Fruit fly (Drosophila melanogaster) ovary, adult (tissue): Measurements from ENCODE around the gene elav.
"Not testable (repeated sequence)": the region's sequence is repeated elsewhere in the genome, so short reads cannot be mapped to it uniquely, and the experiment has no call there.

Source experiments
- CG17801 ChIP-seq: fragments of 200-800 bp; optimal IDR thresholded peaks from 2 replicates; lab custom pipeline; 2019; ENCODE audit warnings: missing biosample characterization, mild to moderate bottlenecking, missing genetic modification characterization, moderate library complexity; ENCODE audit not compliant: partially characterized antibody

Gene elav

dm6 chrX:498924-499588 is 24.0 kb downstream of the elav start:
- TF ChIP-seq CG17801 (GFP tag; lab: Kevin White, UChicago) = no peak

- no peak for TF ChIP-seq CG17801 (GFP tag; lab: Kevin White, UChicago)
Measured at dm6 chrX:498434-498833, 24.6 kb downstream of the elav start.

dm6 chrX:497425-497824 is 25.6 kb downstream of the elav start:
- TF ChIP-seq CG17801 (GFP tag; lab: Kevin White, UChicago) = no peak

dm6 chrX:496326-496725 is 26.7 kb downstream of the elav start, which contains the start of gene svr:
svr (plus strand) TSS chrX:496446.
- peak; percentile 48 for TF ChIP-seq CG17801 (GFP tag; lab: Kevin White, UChicago)

dm6 chrX:494607-495006 is 28.4 kb downstream of the elav start, which contains the start of gene CG17778:
CG17778 (plus strand) TSS chrX:494614.
- TF ChIP-seq CG17801 (GFP tag; lab: Kevin White, UChicago) = no peak

- no peak for TF ChIP-seq CG17801 (GFP tag; lab: Kevin White, UChicago)
Measured at dm6 chrX:494191-494554, 28.9 kb downstream of the elav start.

dm6 chrX:493445-494190 is 29.4 kb downstream of the elav start, which contains the start of gene CG17896:
CG17896 (minus strand) TSS chrX:493495.
- TF ChIP-seq CG17801 (GFP tag; lab: Kevin White, UChicago) = peak; percentile 97

- TF ChIP-seq CG17801 (GFP tag; lab: Kevin White, UChicago) = no peak
Measured at dm6 chrX:492701-493299, 30.2 kb downstream of the elav start.

dm6 chrX:487517-487957 is 35.5 kb downstream of the elav start, which contains the start of the genes CG18273 and CG3156:
CG18273 (minus strand) TSS chrX:487581.
CG3156 (plus strand) TSS chrX:487878.
- TF ChIP-seq CG17801 (GFP tag; lab: Kevin White, UChicago) = peak; percentile 41

- not testable (repeated sequence) for TF ChIP-seq CG17801 (GFP tag; lab: Kevin White, UChicago)
Measured at dm6 chrX:481642-482041, 41.4 kb downstream of the elav start, which contains the start of gene CG3176. CG3176 (plus strand) TSS chrX:481862.

- TF ChIP-seq CG17801 (GFP tag; lab: Kevin White, UChicago) = no peak
Measured at dm6 chrX:478766-479165, 44.3 kb downstream of the elav start, which contains the start of gene CG32817. CG32817 (plus strand) TSS chrX:479066.

- TF ChIP-seq CG17801 (GFP tag; lab: Kevin White, UChicago) = peak; percentile 69
Measured at dm6 chrX:476230-477143, 46.5 kb downstream of the elav start, which contains the start of the genes ebo and CG13373. ebo (minus strand) TSS chrX:476579. CG13373 (plus strand) TSS chrX:476984.

dm6 chrX:470626-471025 is 52.4 kb downstream of the elav start, which contains the start of gene CG32816:
CG32816 (minus strand) TSS chrX:470726.
- no peak for TF ChIP-seq CG17801 (GFP tag; lab: Kevin White, UChicago)

- no peak for TF ChIP-seq CG17801 (GFP tag; lab: Kevin White, UChicago)
Measured at dm6 chrX:469235-469634, 53.8 kb downstream of the elav start, which contains the start of gene Cyp4g1. Cyp4g1 (minus strand) TSS chrX:469335.
